Worm (Caenorhabditis elegans) whole organism, young adult: Measurements from ENCODE around the gene T16H12.2.

Experiments used
- attf-5 ChIP-seq: fragments of 200-800 bp; sonication (Bioruptor generic); optimal IDR thresholded peaks from 2 replicates; lab custom pipeline; 2018; ENCODE audit warnings: mild to moderate bottlenecking, missing genetic modification characterization, missing compliant biosample characterization
- dpl-1 ChIP-seq: fragments of 150-350 bp; optimal IDR thresholded peaks from 2 replicates; lab custom pipeline; 2014; ENCODE audit warnings: missing biosample characterization, missing genetic modification reagents, missing genetic modification characterization
- ets-4 ChIP-seq: fragments of 200-800 bp; sonication (Bioruptor generic); optimal IDR thresholded peaks from 2 replicates; lab custom pipeline; 2018; ENCODE audit warnings: mild to moderate bottlenecking, missing genetic modification characterization, missing compliant biosample characterization
- hmg-1.2 ChIP-seq: fragments of 200-800 bp; sonication (Bioruptor generic); IDR thresholded peaks from 2 replicates; pipeline ENCODE4 v1.3.6; 2022; ENCODE audit warnings: missing genetic modification reagents, missing genetic modification characterization, missing compliant biosample characterization
- lag-1 ChIP-seq: fragments of 200-800 bp; sonication (Bioruptor generic); IDR thresholded peaks from 2 replicates; pipeline ENCODE4 v1.3.6; 2022; ENCODE audit warnings: missing genetic modification reagents, missing genetic modification characterization, missing compliant biosample characterization
- lir-1 ChIP-seq: fragments of 200-800 bp; sonication (Bioruptor generic); conservative IDR thresholded peaks from 2 replicates; pipeline ENCODE4 v1.3.6; 2022; ENCODE audit warnings: missing genetic modification reagents, missing genetic modification characterization, missing compliant biosample characterization
- sdz-38 ChIP-seq: sonication (generic microtip); optimal IDR thresholded peaks from 2 replicates; lab custom pipeline; 2016; ENCODE audit warnings: missing genotype, missing genetic modification characterization, missing compliant biosample characterization
- snpc-4 ChIP-seq, 5 experiments: fragments of 150-350 bp in 1 of 5; sonication (generic microtip) in 4 of 5; optimal IDR thresholded peaks; 2 replicates each; lab custom pipeline; 2014 to 2018; ENCODE audit warnings: missing genetic modification characterization in 5 of 5, missing biosample characterization in 3 of 5, antibody characterized with exemption in 2 of 5, mild to moderate bottlenecking in 2 of 5, missing compliant biosample characterization in 2 of 5, missing genotype in 2 of 5, moderate library complexity in 2 of 5, missing genetic modification reagents in 1 of 5
- ztf-26 ChIP-seq: sonication (generic microtip); optimal IDR thresholded peaks from 2 replicates; lab custom pipeline; 2017; ENCODE audit warnings: missing genetic modification characterization, missing compliant biosample characterization

- TF ChIP-seq attf-5 (GFP tag; lab: Kevin White, UChicago), result no peak
- TF ChIP-seq ets-4 (GFP tag; lab: Kevin White, UChicago), result no peak
- no peak for TF ChIP-seq hmg-1.2 (GFP tag; lab: Robert Waterston, UW)
- TF ChIP-seq snpc-4 (GFP tag; optimal IDR thresholded peaks at IDR 0.05; lab: Kevin White, UChicago), result no peak
- no peak for TF ChIP-seq snpc-4 (tag; optimal IDR thresholded peaks at IDR 0.05; lab: Kevin White, UChicago)
- no peak for TF ChIP-seq ztf-26
- no peak for TF ChIP-seq lag-1 (GFP tag; lab: Robert Waterston, UW)
- no peak for TF ChIP-seq dpl-1 (GFP tag; lab: Kevin White, UChicago)
- TF ChIP-seq lir-1 (GFP tag; lab: Robert Waterston, UW), result no peak
- no peak for TF ChIP-seq sdz-38 (tag; lab: Kevin White, UChicago)
These were observed 28.6 kb upstream of the T16H12.2 start, which contains the start of gene T16G12.4 for ce11 chrIII:10057518-10057917.
